Worm (Caenorhabditis elegans) whole organism, young adult: ENCODE measurements around the gene kap-1.

ENCODE experiments used
- ama-1 ChIP-seq, 3 experiments: fragments of 150-350 bp in 1 of 3; sonication (generic microtip) in 2 of 3; optimal IDR thresholded peaks; 2 replicates each; lab custom pipeline; 2014 to 2018; ENCODE audit warnings: missing biosample characterization in 2 of 3, missing genetic modification characterization in 2 of 3, missing genetic modification reagents in 2 of 3
- dpff-1 ChIP-seq: sonication (generic microtip); optimal IDR thresholded peaks from 2 replicates; lab custom pipeline; 2017; ENCODE audit warnings: mild to moderate bottlenecking, missing genetic modification characterization, missing compliant biosample characterization
- egl-44 ChIP-seq: fragments of 200-800 bp; sonication (Bioruptor generic); IDR thresholded peaks from 2 replicates; pipeline ENCODE4 v1.3.6; 2022; ENCODE audit warnings: missing genetic modification reagents, missing genetic modification characterization, missing compliant biosample characterization
- nfya-1 ChIP-seq: sonication (generic microtip); optimal IDR thresholded peaks from 2 replicates; lab custom pipeline; 2017; ENCODE audit warnings: antibody characterized with exemption, missing compliant biosample characterization, missing genetic modification characterization, borderline replicate concordance; ENCODE audit not compliant: insufficient read depth
- rec-8 ChIP-seq, 2 experiments: sonication (generic microtip); optimal IDR thresholded peaks; 2 replicates each; lab custom pipeline; 2016; ENCODE audit warnings: mild to moderate bottlenecking in 2 of 2, missing genetic modification characterization in 2 of 2, missing genetic modification reagents in 2 of 2, missing genotype in 2 of 2, missing biosample characterization in 1 of 2, missing compliant biosample characterization in 1 of 2, moderate library complexity in 1 of 2
- sdz-38 ChIP-seq: sonication (generic microtip); optimal IDR thresholded peaks from 2 replicates; lab custom pipeline; 2016; ENCODE audit warnings: missing genotype, missing genetic modification characterization, missing compliant biosample characterization
- snpc-1.1 ChIP-seq: sonication (generic microtip); optimal IDR thresholded peaks from 2 replicates; lab custom pipeline; 2017; ENCODE audit warnings: missing genetic modification characterization, mild to moderate bottlenecking, missing compliant biosample characterization, antibody characterized with exemption, moderate library complexity, missing genotype, missing genetic modification reagents; ENCODE audit not compliant: insufficient read depth

ce11 chrIII:7367012-7367760, 28.6 kb downstream of the kap-1 start, which contains the start of the genes T20B12.5 and T20B12.4:
- TF ChIP-seq sdz-38 (tag; lab: Kevin White, UChicago) (no peak), ama-1 (optimal IDR thresholded peaks at IDR 0.05; lab: Kevin White, UChicago) (no peak), ama-1 (GFP tag; optimal IDR thresholded peaks at IDR 0.05; lab: Kevin White, UChicago) (no peak), rec-8 (tag; optimal IDR thresholded peaks at IDR 0.05; lab: Kevin White, UChicago) (no peak), nfya-1 (tag; lab: Kevin White, UChicago) (no peak), snpc-1.1 (no peak), egl-44 (no peak), dpff-1 (tag; lab: Kevin White, UChicago) (no peak)
